Fruit fly (Drosophila melanogaster) whole organism, embryonic: ENCODE results near the gene CG6511.

Source experiments
- Ada2b ChIP-seq: fragments of 200-800 bp; sonication (Bioruptor generic); IDR thresholded peaks from 2 replicates; pipeline ENCODE4 v1.3.6; 2022; ENCODE audit warnings: missing biosample characterization, missing genetic modification characterization
- CG10979 ChIP-seq: fragments of 200-800 bp; sonication (Bioruptor generic); optimal IDR thresholded peaks from 2 replicates; lab custom pipeline; 2018; ENCODE audit warnings: missing biosample characterization, mild to moderate bottlenecking, missing genetic modification characterization, moderate library complexity
- CG11695 ChIP-seq: fragments of 200-800 bp; sonication (Bioruptor generic); IDR thresholded peaks from 3 replicates; pipeline ENCODE4 v1.3.6; 2022; ENCODE audit warnings: missing biosample characterization, missing genetic modification characterization
- CG12236 ChIP-seq: fragments of 200-800 bp; sonication (Bioruptor generic); optimal IDR thresholded peaks from 2 replicates; lab custom pipeline; 2016; ENCODE audit warnings: missing biosample characterization, missing genetic modification characterization
- CG1602 ChIP-seq: fragments of 200-800 bp; sonication (Bioruptor generic); optimal IDR thresholded peaks from 3 replicates; lab custom pipeline; 2016; ENCODE audit warnings: missing biosample characterization, missing genetic modification characterization
- CG16815 ChIP-seq: fragments of 200-800 bp; sonication (Bioruptor generic); optimal IDR thresholded peaks from 3 replicates; lab custom pipeline; 2017; ENCODE audit warnings: missing biosample characterization, mild to moderate bottlenecking, missing genetic modification characterization
- CG17568 ChIP-seq: fragments of 200-800 bp; sonication (Bioruptor generic); optimal IDR thresholded peaks from 2 replicates; lab custom pipeline; 2018; ENCODE audit warnings: missing biosample characterization, mild to moderate bottlenecking, missing genetic modification characterization, moderate library complexity
- CG17802 ChIP-seq: fragments of 200-800 bp; sonication (Bioruptor generic); optimal IDR thresholded peaks from 2 replicates; lab custom pipeline; 2018; ENCODE audit warnings: missing biosample characterization, mild to moderate bottlenecking, missing genetic modification characterization, moderate library complexity
- CG1832 ChIP-seq: fragments of 200-800 bp; sonication (Bioruptor generic); optimal IDR thresholded peaks from 2 replicates; lab custom pipeline; 2017; ENCODE audit warnings: missing biosample characterization, mild to moderate bottlenecking, missing genetic modification characterization, inconsistent platforms
- CG3281 ChIP-seq: fragments of 200-800 bp; sonication (Bioruptor generic); optimal IDR thresholded peaks from 3 replicates; lab custom pipeline; 2017; ENCODE audit warnings: missing biosample characterization, mild to moderate bottlenecking, missing genetic modification characterization
- CG4328 ChIP-seq: fragments of 200-800 bp; sonication (Bioruptor generic); optimal IDR thresholded peaks from 3 replicates; lab custom pipeline; 2017; ENCODE audit warnings: missing biosample characterization, missing genetic modification reagents, missing genetic modification characterization
- CG6654 ChIP-seq: fragments of 200-800 bp; sonication (Bioruptor generic); optimal IDR thresholded peaks from 2 replicates; lab custom pipeline; 2017; ENCODE audit warnings: missing biosample characterization, mild to moderate bottlenecking, missing genetic modification characterization
- CG7556 ChIP-seq: fragments of 200-800 bp; sonication (Bioruptor generic); optimal IDR thresholded peaks from 2 replicates; lab custom pipeline; 2017; ENCODE audit warnings: missing biosample characterization, mild to moderate bottlenecking, missing genetic modification characterization
- CG7745 ChIP-seq: fragments of 200-800 bp; sonication (Bioruptor generic); optimal IDR thresholded peaks from 2 replicates; lab custom pipeline; 2018; ENCODE audit warnings: missing biosample characterization, mild to moderate bottlenecking, missing genetic modification characterization, moderate library complexity
- CG8478 ChIP-seq: fragments of >200 bp; optimal IDR thresholded peaks from 2 replicates; lab custom pipeline; 2018
- CHES-1-like ChIP-seq: fragments of 200-800 bp; sonication (Bioruptor generic); optimal IDR thresholded peaks from 2 replicates; lab custom pipeline; 2016; ENCODE audit warnings: missing biosample characterization, missing genetic modification characterization
- Chrac-16 ChIP-seq: fragments of 200-800 bp; sonication (Bioruptor generic); optimal IDR thresholded peaks from 3 replicates; lab custom pipeline; 2016; ENCODE audit warnings: missing biosample characterization, missing genetic modification characterization
- CkIIα-i1 ChIP-seq: fragments of 200-800 bp; sonication (Bioruptor generic); IDR thresholded peaks from 2 replicates; pipeline ENCODE4 v1.3.6; 2022; ENCODE audit warnings: missing biosample characterization, missing genetic modification characterization
- ERR ChIP-seq: fragments of 200-800 bp; sonication (Bioruptor generic); optimal IDR thresholded peaks from 2 replicates; lab custom pipeline; 2016; ENCODE audit warnings: missing biosample characterization, missing genetic modification characterization
- Eip74EF ChIP-seq, 2 experiments: fragments of 200-800 bp in 1 of 2; fragments of >200 bp in 1 of 2; sonication (Bioruptor generic) in 1 of 2; optimal IDR thresholded peaks; 2 replicates each; lab custom pipeline; 2017 to 2019; ENCODE audit warnings: missing biosample characterization in 2 of 2, missing genetic modification characterization in 2 of 2, mild to moderate bottlenecking in 1 of 2, moderate library complexity in 1 of 2
- Ets97D ChIP-seq: fragments of 200-800 bp; sonication (Bioruptor generic); optimal IDR thresholded peaks from 3 replicates; lab custom pipeline; 2016; ENCODE audit warnings: missing biosample characterization, missing genetic modification characterization
- PHDP ChIP-seq: fragments of 200-800 bp; sonication (Bioruptor generic); optimal IDR thresholded peaks from 3 replicates; lab custom pipeline; 2018; ENCODE audit warnings: missing biosample characterization, mild to moderate bottlenecking, missing genetic modification characterization, moderate library complexity
- Sox102F ChIP-seq: fragments of 200-800 bp; sonication (Bioruptor generic); optimal IDR thresholded peaks from 2 replicates; lab custom pipeline; 2018; ENCODE audit warnings: missing biosample characterization, mild to moderate bottlenecking, missing genetic modification characterization, moderate library complexity
- ato ChIP-seq: fragments of 200-800 bp; sonication (Bioruptor generic); IDR thresholded peaks from 2 replicates; pipeline ENCODE4 v1.3.6; 2022; ENCODE audit warnings: missing biosample characterization, missing genetic modification characterization; ENCODE audit not compliant: partially characterized antibody
- bowl ChIP-seq: fragments of 200-800 bp; sonication (Bioruptor generic); IDR thresholded peaks from 2 replicates; pipeline ENCODE4 v1.3.6; 2022; ENCODE audit warnings: missing biosample characterization, missing genetic modification characterization
- br ChIP-seq: fragments of >200 bp; optimal IDR thresholded peaks from 2 replicates; lab custom pipeline; 2017
- disco-r ChIP-seq: fragments of 200-800 bp; sonication (Bioruptor generic); optimal IDR thresholded peaks from 2 replicates; lab custom pipeline; 2016; ENCODE audit warnings: missing biosample characterization, missing genetic modification characterization
- emc ChIP-seq: fragments of 200-800 bp; sonication (Bioruptor generic); optimal IDR thresholded peaks from 2 replicates; lab custom pipeline; 2016; ENCODE audit warnings: missing biosample characterization, missing genetic modification characterization
- eve ChIP-seq, 2 experiments: fragments of >200 bp; optimal IDR thresholded peaks; 2 replicates each; lab custom pipeline; 2017; ENCODE audit warnings: missing biosample characterization in 2 of 2, missing genetic modification characterization in 2 of 2
- fu2 ChIP-seq: fragments of 200-800 bp; sonication (Bioruptor generic); optimal IDR thresholded peaks from 2 replicates; lab custom pipeline; 2016; ENCODE audit warnings: missing biosample characterization, missing genetic modification characterization
- gfzf ChIP-seq: fragments of 200-800 bp; sonication (Bioruptor generic); optimal IDR thresholded peaks from 2 replicates; lab custom pipeline; 2016; ENCODE audit warnings: missing biosample characterization, mild to moderate bottlenecking, missing genetic modification characterization, moderate library complexity
- hbn ChIP-seq: fragments of 200-800 bp; sonication (Bioruptor generic); IDR thresholded peaks from 2 replicates; pipeline ENCODE4 v1.3.6; 2022; ENCODE audit warnings: missing biosample characterization, missing genetic modification characterization; ENCODE audit not compliant: partially characterized antibody
- her ChIP-seq: fragments of 200-800 bp; sonication (Bioruptor generic); optimal IDR thresholded peaks from 2 replicates; lab custom pipeline; 2016; ENCODE audit warnings: missing biosample characterization, missing genetic modification characterization
- inv ChIP-seq: fragments of 200-800 bp; sonication (Bioruptor generic); IDR thresholded peaks from 2 replicates; pipeline ENCODE4 v1.3.6; 2022; ENCODE audit warnings: missing biosample characterization, missing genetic modification characterization; ENCODE audit not compliant: partially characterized antibody
- lilli ChIP-seq: fragments of 200-800 bp; sonication (Bioruptor generic); optimal IDR thresholded peaks from 3 replicates; lab custom pipeline; 2016; ENCODE audit warnings: missing biosample characterization, missing genetic modification characterization
- lola ChIP-seq, 3 experiments: fragments of >200 bp in 2 of 3; fragments of 200-800 bp in 1 of 3; sonication (Bioruptor generic) in 1 of 3; optimal IDR thresholded peaks; 2 replicates each; lab custom pipeline; 2017 to 2019; ENCODE audit warnings: missing biosample characterization in 3 of 3, missing genetic modification characterization in 3 of 3, mild to moderate bottlenecking in 1 of 3, moderate library complexity in 1 of 3
- lov ChIP-seq, 2 experiments: fragments of 200-800 bp in 1 of 2; fragments of >200 bp in 1 of 2; sonication (Bioruptor generic) in 1 of 2; IDR thresholded peaks in 1 of 2; optimal IDR thresholded peaks in 1 of 2; 2 replicates in 1 of 2; 3 replicates in 1 of 2; pipeline versions ENCODE4 v1.3.6 to Lab custom; 2017 to 2022; ENCODE audit warnings: missing biosample characterization in 1 of 2, missing genetic modification characterization in 1 of 2
- nerfin-1 ChIP-seq: fragments of 200-800 bp; sonication (Bioruptor generic); optimal IDR thresholded peaks from 3 replicates; lab custom pipeline; 2019; ENCODE audit warnings: missing biosample characterization, mild to moderate bottlenecking, missing genetic modification characterization, moderate library complexity
- nmo ChIP-seq: fragments of 200-800 bp; sonication (Bioruptor generic); optimal IDR thresholded peaks from 2 replicates; lab custom pipeline; 2018; ENCODE audit warnings: missing biosample characterization, mild to moderate bottlenecking, missing genetic modification characterization, moderate library complexity
- oc ChIP-seq: fragments of 200-800 bp; sonication (Bioruptor generic); optimal IDR thresholded peaks from 2 replicates; lab custom pipeline; 2018; ENCODE audit warnings: missing biosample characterization, mild to moderate bottlenecking, missing genetic modification characterization, moderate library complexity
- p53 ChIP-seq: fragments of 200-800 bp; sonication (Bioruptor generic); optimal IDR thresholded peaks from 2 replicates; lab custom pipeline; 2016; ENCODE audit warnings: missing biosample characterization, missing genetic modification characterization
- psq ChIP-seq: fragments of 200-800 bp; sonication (Bioruptor generic); optimal IDR thresholded peaks from 2 replicates; lab custom pipeline; 2017; ENCODE audit warnings: missing biosample characterization, missing genetic modification characterization
- schlank ChIP-seq: fragments of 200-800 bp; sonication (Bioruptor generic); optimal IDR thresholded peaks from 2 replicates; lab custom pipeline; 2018; ENCODE audit warnings: missing biosample characterization, mild to moderate bottlenecking, missing genetic modification characterization
- tin ChIP-seq: fragments of 200-800 bp; sonication (Bioruptor generic); optimal IDR thresholded peaks from 3 replicates; lab custom pipeline; 2016; ENCODE audit warnings: missing biosample characterization, missing genetic modification characterization
- tup ChIP-seq: fragments of 200-800 bp; sonication (Bioruptor generic); optimal IDR thresholded peaks from 2 replicates; lab custom pipeline; 2016; ENCODE audit warnings: missing biosample characterization, mild to moderate bottlenecking, missing genetic modification characterization, moderate library complexity
- unc-4 ChIP-seq: fragments of 200-800 bp; sonication (Bioruptor generic); IDR thresholded peaks from 2 replicates; pipeline ENCODE4 v1.3.6; 2022; ENCODE audit warnings: missing biosample characterization, missing genetic modification characterization; ENCODE audit not compliant: partially characterized antibody

Gene CG6511

DNA sequence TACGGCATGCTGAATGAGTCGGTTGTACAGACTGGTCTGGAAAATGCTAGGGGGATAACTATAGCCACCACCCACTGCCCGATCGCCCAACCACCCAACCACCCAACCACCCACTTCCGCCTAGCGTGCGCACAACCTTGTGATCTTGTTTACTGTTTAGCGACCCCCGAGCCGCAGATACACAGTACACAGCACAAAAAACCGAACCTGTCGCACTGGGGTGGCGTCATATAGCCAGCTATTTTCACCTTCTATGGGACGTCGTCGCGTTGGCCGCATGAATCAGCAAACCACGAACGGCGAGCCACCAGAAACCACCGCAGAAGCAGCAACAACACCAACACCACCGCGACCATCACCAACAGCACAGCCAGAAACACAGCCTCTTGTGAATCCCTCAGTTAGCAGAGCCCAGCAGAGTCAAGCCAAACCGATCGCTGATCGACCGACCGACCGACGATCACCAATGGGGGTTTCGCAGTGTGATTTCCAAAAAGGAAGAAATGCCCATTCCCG is 46.0 kb upstream of the CG6511 start (continued):
- no peak for TF ChIP-seq psq (GFP tag; lab: Kevin White, UChicago)
- no peak for TF ChIP-seq CG11695 (GFP tag; lab: Robert Waterston, UW)
- peak; percentile 53 for TF ChIP-seq CHES-1-like
- TF ChIP-seq lilli (GFP tag; lab: Kevin White, UChicago): no peak
- no peak for TF ChIP-seq eve (GFP tag; optimal IDR thresholded peaks at IDR 0.05; lab: Kevin White, UChicago)
- no peak for TF ChIP-seq CG4328 (GFP tag; lab: Kevin White, UChicago)
- no peak for TF ChIP-seq gfzf (GFP tag; lab: Kevin White, UChicago)
- TF ChIP-seq CkIIα-i1 (GFP tag; lab: Robert Waterston, UW): no peak
- TF ChIP-seq tin: no peak
- no peak for TF ChIP-seq CG17802 (tag; lab: Kevin White, UChicago)
- no peak for TF ChIP-seq Ets97D
- TF ChIP-seq unc-4 (GFP tag; lab: Robert Waterston, UW): no peak
- no peak for TF ChIP-seq br (lab: Kevin White, UChicago)
- peak; percentile 7 for TF ChIP-seq CG1832
- no peak for TF ChIP-seq CG12236 (GFP tag; lab: Kevin White, UChicago)
- no peak for TF ChIP-seq CG1602 (GFP tag; lab: Kevin White, UChicago)
- no peak for TF ChIP-seq CG6654 (GFP tag; lab: Kevin White, UChicago)
- TF ChIP-seq CG3281 (GFP tag; lab: Kevin White, UChicago): peak; percentile 24
- TF ChIP-seq her: no peak
- no peak for TF ChIP-seq hbn (GFP tag; lab: Robert Waterston, UW)
- TF ChIP-seq PHDP (tag; lab: Kevin White, UChicago): no peak
- TF ChIP-seq inv: no peak
- TF ChIP-seq lola (GFP tag; optimal IDR thresholded peaks at IDR 0.05; lab: Kevin White, UChicago): no peak
- no peak for TF ChIP-seq CG7556 (GFP tag; lab: Kevin White, UChicago)
- no peak for TF ChIP-seq CG17568 (GFP tag; lab: Kevin White, UChicago)
- no peak for TF ChIP-seq nmo
- no peak for TF ChIP-seq emc (GFP tag; lab: Kevin White, UChicago)
- TF ChIP-seq fu2 (GFP tag; lab: Kevin White, UChicago): no peak
- no peak for TF ChIP-seq disco-r (GFP tag; lab: Kevin White, UChicago)
- no peak for TF ChIP-seq CG8478 (lab: Kevin White, UChicago)
- TF ChIP-seq CG10979 (tag; lab: Kevin White, UChicago): no peak
- TF ChIP-seq oc: no peak
- no peak for TF ChIP-seq tup (GFP tag; lab: Kevin White, UChicago)
- peak; percentile 6 for TF ChIP-seq p53 (GFP tag; lab: Kevin White, UChicago)
- TF ChIP-seq ato (GFP tag; lab: Robert Waterston, UW): no peak
- TF ChIP-seq Chrac-16 (GFP tag; lab: Kevin White, UChicago): no peak
- no peak for TF ChIP-seq Ada2b
- peak; percentile 7 for TF ChIP-seq schlank (tag; lab: Kevin White, UChicago)
- TF ChIP-seq ERR (GFP tag; lab: Kevin White, UChicago): peak; percentile 21
- TF ChIP-seq CG16815 (GFP tag; lab: Kevin White, UChicago): no peak
- TF ChIP-seq nerfin-1: no peak
- no peak for TF ChIP-seq bowl (GFP tag; lab: Robert Waterston, UW)
- peak in 1 of 2 experiments; percentile 19 for TF ChIP-seq Eip74EF (GFP tag; optimal IDR thresholded peaks at IDR 0.05; lab: Kevin White, UChicago)
- no peak for TF ChIP-seq Sox102F (GFP tag; lab: Kevin White, UChicago)
- TF ChIP-seq CG7745 (tag; lab: Kevin White, UChicago): no peak
- no peak for TF ChIP-seq lov (optimal IDR thresholded peaks at IDR 0.05; lab: Kevin White, UChicago)
- no peak for TF ChIP-seq lov (GFP tag; IDR thresholded peaks at IDR 0.05; lab: Robert Waterston, UW)
